Worm (Caenorhabditis elegans) whole organism, early embryonic: ENCODE data around the gene rps-25.

ENCODE experiments used
- ama-1 ChIP-seq: fragments of 150-350 bp; optimal IDR thresholded peaks from 2 replicates; lab custom pipeline; 2014
- sea-1 ChIP-seq: fragments of 200-800 bp; sonication (Bioruptor generic); conservative IDR thresholded peaks from 2 replicates; pipeline ENCODE4 v1.3.6; 2022; ENCODE audit warnings: missing genetic modification characterization, missing compliant biosample characterization

- TF ChIP-seq sea-1 (GFP tag; lab: Robert Waterston, UW) (no peak), ama-1 (no peak)
Observed at ce11 chrIV:5979818-5980217, 32.4 kb upstream of the rps-25 start.
